Worm (Caenorhabditis elegans) whole organism, L4 larva: ENCODE data around the gene clec-221.
A peak's percentile ranks its signal among the peaks of the same experiment; 100 is the strongest.

ENCODE experiments used
- D1046.2 ChIP-seq: fragments of 200-800 bp; sonication (Bioruptor generic); IDR thresholded peaks from 2 replicates; pipeline ENCODE4 v1.3.6; 2022; ENCODE audit warnings: missing genetic modification characterization, missing compliant biosample characterization
- T20F7.1 ChIP-seq: fragments of 200-800 bp; sonication (Bioruptor generic); optimal IDR thresholded peaks from 2 replicates; lab custom pipeline; 2018; ENCODE audit warnings: mild to moderate bottlenecking, missing genetic modification characterization, missing compliant biosample characterization
- T26A8.4 ChIP-seq: fragments of 200-800 bp; sonication (Bioruptor generic); IDR thresholded peaks from 2 replicates; pipeline ENCODE4 v1.3.6; 2022; ENCODE audit warnings: missing genetic modification characterization, missing compliant biosample characterization
- Y105C5A.15 ChIP-seq: fragments of 200-800 bp; sonication (Bioruptor generic); IDR thresholded peaks from 2 replicates; pipeline ENCODE4 v1.3.6; 2022; ENCODE audit warnings: missing genetic modification characterization, missing compliant biosample characterization
- Y75B8A.6 ChIP-seq: fragments of 200-800 bp; sonication (Bioruptor generic); IDR thresholded peaks from 2 replicates; pipeline ENCODE4 v1.3.6; 2022; ENCODE audit warnings: missing genetic modification reagents, missing genetic modification characterization, missing compliant biosample characterization
- ama-1 ChIP-seq: fragments of 150-350 bp; optimal IDR thresholded peaks from 2 replicates; lab custom pipeline; 2014; ENCODE audit warnings: inconsistent platforms, mixed read lengths
- ceh-20 ChIP-seq: fragments of 200-800 bp; sonication (Bioruptor generic); IDR thresholded peaks from 2 replicates; pipeline ENCODE4 v1.3.6; 2022; ENCODE audit warnings: missing genetic modification reagents, missing genetic modification characterization, missing compliant biosample characterization
- ceh-82 ChIP-seq: sonication (generic microtip); optimal IDR thresholded peaks from 2 replicates; lab custom pipeline; 2017; ENCODE audit warnings: missing biosample characterization, missing genetic modification characterization
- ces-1 ChIP-seq: fragments of 150-350 bp; sonication (generic microtip); optimal IDR thresholded peaks from 4 replicates; lab custom pipeline; 2014; ENCODE audit warnings: missing biosample characterization, missing genetic modification reagents, missing genetic modification characterization
- ctbp-1 ChIP-seq: fragments of 200-800 bp; sonication (Bioruptor generic); IDR thresholded peaks from 2 replicates; pipeline ENCODE4 v1.3.6; 2022; ENCODE audit warnings: missing genetic modification reagents, missing genetic modification characterization, missing compliant biosample characterization
- daf-12 ChIP-seq: fragments of 150-350 bp; optimal IDR thresholded peaks from 2 replicates; lab custom pipeline; 2014; ENCODE audit warnings: missing biosample characterization, missing genetic modification reagents, missing genetic modification characterization
- daf-8 ChIP-seq: fragments of 200-800 bp; sonication (Bioruptor generic); IDR thresholded peaks from 2 replicates; pipeline ENCODE4 v1.3.6; 2022; ENCODE audit warnings: missing genetic modification characterization, missing compliant biosample characterization
- dpl-1 ChIP-seq: fragments of 150-350 bp; optimal IDR thresholded peaks from 2 replicates; lab custom pipeline; 2014; ENCODE audit warnings: missing biosample characterization, missing genetic modification reagents, missing genetic modification characterization
- dve-1 ChIP-seq: sonication (generic microtip); optimal IDR thresholded peaks from 2 replicates; lab custom pipeline; 2017; ENCODE audit warnings: antibody characterized with exemption, mild to moderate bottlenecking, missing genetic modification characterization, missing compliant biosample characterization; ENCODE audit not compliant: insufficient read depth
- egl-27 ChIP-seq: sonication (generic microtip); optimal IDR thresholded peaks from 3 replicates; lab custom pipeline; 2017; ENCODE audit warnings: missing biosample characterization, missing genetic modification reagents, missing genetic modification characterization
- fkh-10 ChIP-seq: fragments of 150-350 bp; optimal IDR thresholded peaks from 2 replicates; lab custom pipeline; 2014; ENCODE audit warnings: missing biosample characterization, missing genetic modification reagents, missing genetic modification characterization
- fos-1 ChIP-seq: fragments of 150-350 bp; optimal IDR thresholded peaks from 2 replicates; lab custom pipeline; 2014; ENCODE audit warnings: missing biosample characterization, missing genetic modification characterization
- hif-1 ChIP-seq, 2 experiments: sonication (generic microtip); optimal IDR thresholded peaks; 2 replicates each; lab custom pipeline; 2016 to 2017; ENCODE audit warnings: missing compliant biosample characterization in 2 of 2, missing genetic modification characterization in 2 of 2, missing genetic modification reagents in 2 of 2, missing genotype in 2 of 2, mild to moderate bottlenecking in 1 of 2
- hlh-30 ChIP-seq: sonication (generic microtip); optimal IDR thresholded peaks from 2 replicates; lab custom pipeline; 2017; ENCODE audit warnings: antibody characterized with exemption, mild to moderate bottlenecking, missing genetic modification characterization, missing compliant biosample characterization; ENCODE audit not compliant: insufficient read depth
- hmg-1.1 ChIP-seq: fragments of 200-800 bp; sonication (Bioruptor generic); IDR thresholded peaks from 2 replicates; pipeline ENCODE4 v1.3.6; 2022; ENCODE audit warnings: missing genetic modification reagents, missing genetic modification characterization, missing compliant biosample characterization
- lin-13 ChIP-seq: fragments of 150-350 bp; optimal IDR thresholded peaks from 2 replicates; lab custom pipeline; 2014; ENCODE audit warnings: missing biosample characterization, missing genetic modification reagents, missing genetic modification characterization
- lin-15B ChIP-seq: fragments of 150-350 bp; sonication (generic microtip); optimal IDR thresholded peaks from 3 replicates; lab custom pipeline; 2014; ENCODE audit warnings: missing biosample characterization, missing genetic modification characterization
- lin-29 ChIP-seq: fragments of 200-800 bp; sonication (Bioruptor generic); IDR thresholded peaks from 2 replicates; pipeline ENCODE4 v1.3.6; 2022; ENCODE audit warnings: missing genetic modification reagents, missing genetic modification characterization, missing compliant biosample characterization
- lin-38 ChIP-seq: fragments of 200-800 bp; sonication (Bioruptor generic); IDR thresholded peaks from 2 replicates; pipeline ENCODE4 v1.3.6; 2022; ENCODE audit warnings: missing genetic modification reagents, missing genetic modification characterization, missing compliant biosample characterization
- lir-3 ChIP-seq: sonication (generic microtip); optimal IDR thresholded peaks from 2 replicates; lab custom pipeline; 2016; ENCODE audit warnings: mild to moderate bottlenecking, missing genetic modification characterization, missing compliant biosample characterization
- lsy-2 ChIP-seq, 2 experiments: fragments of 150-350 bp in 1 of 2; sonication (generic microtip) in 1 of 2; optimal IDR thresholded peaks; 2 replicates each; lab custom pipeline; 2014 to 2017; ENCODE audit warnings: missing biosample characterization in 2 of 2, missing genetic modification characterization in 2 of 2
- mdl-1 ChIP-seq, 2 experiments: fragments of 150-350 bp in 1 of 2; sonication (generic microtip) in 1 of 2; optimal IDR thresholded peaks; 2 replicates each; lab custom pipeline; 2014 to 2017; ENCODE audit warnings: missing biosample characterization in 2 of 2, missing genetic modification characterization in 2 of 2
- mep-1 ChIP-seq: fragments of 150-350 bp; sonication (generic microtip); optimal IDR thresholded peaks from 3 replicates; lab custom pipeline; 2014; ENCODE audit warnings: missing biosample characterization, missing genetic modification characterization
- mes-2 ChIP-seq: sonication (generic microtip); optimal IDR thresholded peaks from 2 replicates; lab custom pipeline; 2016; ENCODE audit warnings: missing genotype, mild to moderate bottlenecking, missing genetic modification characterization, missing compliant biosample characterization; ENCODE audit not compliant: poor library complexity, severe bottlenecking
- nhr-10 ChIP-seq: fragments of 150-350 bp; optimal IDR thresholded peaks from 2 replicates; lab custom pipeline; 2014; ENCODE audit warnings: missing biosample characterization, missing genetic modification characterization
- nhr-102 ChIP-seq: sonication (generic microtip); optimal IDR thresholded peaks from 2 replicates; lab custom pipeline; 2016; ENCODE audit warnings: mild to moderate bottlenecking, missing genetic modification characterization, moderate library complexity, missing compliant biosample characterization
- nhr-11 ChIP-seq: fragments of 150-350 bp; optimal IDR thresholded peaks from 2 replicates; lab custom pipeline; 2014; ENCODE audit warnings: missing biosample characterization, missing genetic modification characterization
- nhr-111 ChIP-seq: fragments of 200-800 bp; sonication (Bioruptor generic); optimal IDR thresholded peaks from 2 replicates; lab custom pipeline; 2018; ENCODE audit warnings: mild to moderate bottlenecking, missing genetic modification characterization, missing compliant biosample characterization
- nhr-48 ChIP-seq: sonication (generic microtip); optimal IDR thresholded peaks from 2 replicates; lab custom pipeline; 2016; ENCODE audit warnings: mild to moderate bottlenecking, missing genetic modification characterization, missing compliant biosample characterization
- nhr-76 ChIP-seq: fragments of 150-350 bp; optimal IDR thresholded peaks from 2 replicates; lab custom pipeline; 2014; ENCODE audit warnings: missing biosample characterization, missing genetic modification characterization
- nhr-77 ChIP-seq: fragments of 150-350 bp; optimal IDR thresholded peaks from 2 replicates; lab custom pipeline; 2014; ENCODE audit warnings: missing biosample characterization, missing genetic modification characterization
- pqm-1 ChIP-seq: sonication (generic microtip); optimal IDR thresholded peaks from 2 replicates; lab custom pipeline; 2017; ENCODE audit warnings: missing biosample characterization, missing genetic modification characterization
- sdz-12 ChIP-seq: fragments of 200-800 bp; sonication (Bioruptor generic); optimal IDR thresholded peaks from 2 replicates; lab custom pipeline; 2018; ENCODE audit warnings: mild to moderate bottlenecking, missing genetic modification characterization, missing compliant biosample characterization
- skn-1 ChIP-seq: fragments of 150-350 bp; optimal IDR thresholded peaks from 2 replicates; lab custom pipeline; 2014; ENCODE audit warnings: missing biosample characterization, missing genetic modification characterization
- snpc-4 ChIP-seq: fragments of 150-350 bp; optimal IDR thresholded peaks from 2 replicates; lab custom pipeline; 2014; ENCODE audit warnings: missing biosample characterization, missing genetic modification characterization
- spr-1 ChIP-seq: sonication (generic microtip); optimal IDR thresholded peaks from 2 replicates; lab custom pipeline; 2016; ENCODE audit warnings: mild to moderate bottlenecking, missing genetic modification characterization, missing compliant biosample characterization
- spr-3 ChIP-seq: fragments of 200-800 bp; sonication (Bioruptor generic); optimal IDR thresholded peaks from 2 replicates; lab custom pipeline; 2018; ENCODE audit warnings: mild to moderate bottlenecking, missing genetic modification characterization, missing compliant biosample characterization
- unc-62 ChIP-seq, 3 experiments: fragments of 150-350 bp in 1 of 3; sonication (generic microtip); optimal IDR thresholded peaks in 2 of 3; peaks in 1 of 3; 1 replicate in 1 of 3; 2 replicates in 2 of 3; lab custom pipeline; 2014 to 2017; ENCODE audit warnings: missing biosample characterization in 3 of 3, missing genetic modification characterization in 3 of 3, missing genetic modification reagents in 3 of 3, missing genotype in 1 of 3
- zag-1 ChIP-seq: fragments of 150-350 bp; optimal IDR thresholded peaks from 2 replicates; lab custom pipeline; 2014; ENCODE audit warnings: missing biosample characterization, missing genetic modification characterization
- zfp-3 ChIP-seq: fragments of 200-800 bp; sonication (Bioruptor generic); conservative IDR thresholded peaks from 2 replicates; pipeline ENCODE4 v1.3.6; 2022; ENCODE audit warnings: missing genetic modification reagents, missing genetic modification characterization, missing compliant biosample characterization
- zip-11 ChIP-seq: fragments of 200-800 bp; sonication (Bioruptor generic); IDR thresholded peaks from 2 replicates; pipeline ENCODE4 v1.3.6; 2022; ENCODE audit warnings: missing genetic modification characterization, missing compliant biosample characterization

Gene clec-221

ce11 chrV:10953471-10954155, 621 bp downstream of the clec-221 start (continued):
- TF ChIP-seq ceh-82 (tag; lab: Kevin White, UChicago) (no peak), T20F7.1 (GFP tag; lab: Kevin White, UChicago) (peak; percentile 69), lsy-2 (tag; optimal IDR thresholded peaks at IDR 0.05; lab: Kevin White, UChicago) (peak in 1 of 2 experiments; percentile 61)

ce11 chrV:10951655-10952278, 2.5 kb downstream of the clec-221 start, which contains the start of gene F17C11.4:
Gene F17C11.4 (plus strand): TSS chrV:10951860.
- TF ChIP-seq nhr-111 (GFP tag; lab: Kevin White, UChicago) = no peak
- no peak for TF ChIP-seq snpc-4
- TF ChIP-seq zfp-3 (GFP tag; lab: Robert Waterston, UW) = peak; percentile 57; the same call in 1 of the 2 replicates
- TF ChIP-seq zag-1 (tag; lab: Kevin White, UChicago) = no peak
- no peak; the same call in none of the 2 replicates for TF ChIP-seq hmg-1.1
- no peak for TF ChIP-seq egl-27
- TF ChIP-seq lin-13 (GFP tag; lab: Kevin White, UChicago) = no peak
- TF ChIP-seq spr-3 = no peak
- TF ChIP-seq fos-1 (tag; lab: Kevin White, UChicago) = no peak
- TF ChIP-seq nhr-76 = peak; percentile 62
- peak; percentile 47 for TF ChIP-seq lin-38 (GFP tag; lab: Robert Waterston, UW)
- peak; percentile 64 for TF ChIP-seq T20F7.1 (GFP tag; lab: Kevin White, UChicago)
- TF ChIP-seq nhr-11 (tag; lab: Kevin White, UChicago) = peak; percentile 87
- TF ChIP-seq daf-12 (tag; lab: Kevin White, UChicago) = no peak
- TF ChIP-seq ces-1 (GFP tag; lab: Kevin White, UChicago) = no peak
- no peak for TF ChIP-seq lin-15B (tag; lab: Kevin White, UChicago)
- TF ChIP-seq ceh-20 = 0 out of 2 replicates have a peak, but pooled peaks have one; percentile 12
- TF ChIP-seq nhr-48 = peak; percentile 84
- no peak for TF ChIP-seq pqm-1 (tag; lab: Kevin White, UChicago)
- TF ChIP-seq mes-2 (tag; lab: Kevin White, UChicago) = no peak
- 0 out of 2 replicates have a peak, but pooled peaks have one; percentile 12 for TF ChIP-seq D1046.2
- peak; percentile 47; the same call in 1 of the 2 replicates for TF ChIP-seq Y75B8A.6 (GFP tag; lab: Robert Waterston, UW)
- peak; percentile 74 for TF ChIP-seq dve-1
- peak; percentile 69 for TF ChIP-seq fkh-10
- TF ChIP-seq unc-62 (GFP tag; optimal IDR thresholded peaks at IDR 0.05 in 1 of 2; lab: Kevin White, UChicago) = peak in 1 of 2 experiments; percentile 99
- TF ChIP-seq unc-62 (tag; optimal IDR thresholded peaks at IDR 0.05; lab: Kevin White, UChicago) = no peak
- no peak for TF ChIP-seq daf-8
- no peak for TF ChIP-seq lin-29 (GFP tag; lab: Robert Waterston, UW)
- no peak for TF ChIP-seq lir-3 (tag; lab: Kevin White, UChicago)
- TF ChIP-seq skn-1 (tag; lab: Kevin White, UChicago) = no peak
- TF ChIP-seq spr-1 (tag; lab: Kevin White, UChicago) = peak; percentile 10
- no peak for TF ChIP-seq T26A8.4 (GFP tag; lab: Robert Waterston, UW)
- peak; percentile 82 for TF ChIP-seq ama-1
- TF ChIP-seq hif-1 (tag; optimal IDR thresholded peaks at IDR 0.05; lab: Kevin White, UChicago) = peak; percentile 41 to 74
- TF ChIP-seq hlh-30 (tag; lab: Kevin White, UChicago) = peak; percentile 96
- TF ChIP-seq mdl-1 (tag; optimal IDR thresholded peaks at IDR 0.05; lab: Kevin White, UChicago) = peak in 1 of 2 experiments; percentile 87
- peak; percentile 6 for TF ChIP-seq nhr-102 (tag; lab: Kevin White, UChicago)
- no peak for TF ChIP-seq sdz-12 (GFP tag; lab: Kevin White, UChicago)
- TF ChIP-seq nhr-77 = no peak
- TF ChIP-seq ctbp-1 (GFP tag; lab: Robert Waterston, UW) = peak; percentile 41
- no peak for TF ChIP-seq zip-11 (GFP tag; lab: Robert Waterston, UW)
- TF ChIP-seq Y105C5A.15 (GFP tag; lab: Robert Waterston, UW) = no peak
- TF ChIP-seq nhr-10 = no peak
- peak; percentile 38 for TF ChIP-seq dpl-1 (GFP tag; lab: Kevin White, UChicago)
- peak; percentile 72 for TF ChIP-seq mep-1 (tag; lab: Kevin White, UChicago)
- no peak for TF ChIP-seq ceh-82 (tag; lab: Kevin White, UChicago)
